Worm (Caenorhabditis elegans) whole organism, L1 larva: ENCODE measurements around the gene tiar-1.
A peak's percentile ranks its signal among the peaks of the same experiment; 100 is the strongest.
"Not testable (repeated sequence)": the region's sequence is repeated elsewhere in the genome, so short reads cannot be mapped to it uniquely, and the experiment has no call there.

Source experiments
- C16A3.4 ChIP-seq: fragments of 150-350 bp; optimal IDR thresholded peaks from 2 replicates; lab custom pipeline; 2014; ENCODE audit warnings: missing biosample characterization, missing genetic modification characterization
- C34B4.2 ChIP-seq: sonication (generic microtip); optimal IDR thresholded peaks from 2 replicates; lab custom pipeline; 2017; ENCODE audit warnings: mild to moderate bottlenecking, missing genetic modification characterization, missing compliant biosample characterization
- F16B12.6 ChIP-seq: fragments of 150-350 bp; optimal IDR thresholded peaks from 2 replicates; lab custom pipeline; 2014; ENCODE audit warnings: missing biosample characterization, missing genetic modification characterization
- alr-1 ChIP-seq: fragments of 200-800 bp; sonication (Bioruptor generic); optimal IDR thresholded peaks from 2 replicates; lab custom pipeline; 2018; ENCODE audit warnings: borderline replicate concordance, mild to moderate bottlenecking, missing genetic modification characterization, missing compliant biosample characterization
- blmp-1 ChIP-seq: fragments of 150-350 bp; optimal IDR thresholded peaks from 2 replicates; lab custom pipeline; 2014; ENCODE audit warnings: missing biosample characterization, missing genetic modification characterization
- ceh-82 ChIP-seq, 3 experiments: fragments of 150-350 bp in 1 of 3; sonication (generic microtip) in 2 of 3; optimal IDR thresholded peaks; 2 replicates each; lab custom pipeline; 2014 to 2017; ENCODE audit warnings: missing biosample characterization in 3 of 3, missing genetic modification characterization in 3 of 3
- ceh-90 ChIP-seq: sonication (generic microtip); optimal IDR thresholded peaks from 2 replicates; lab custom pipeline; 2016; ENCODE audit warnings: missing genetic modification characterization, missing compliant biosample characterization
- dpl-1 ChIP-seq, 3 experiments: fragments of 150-350 bp in 2 of 3; sonication (generic microtip) in 1 of 3; optimal IDR thresholded peaks; 2 replicates each; lab custom pipeline; 2014 to 2017; ENCODE audit warnings: missing biosample characterization in 3 of 3, missing genetic modification characterization in 3 of 3, missing genetic modification reagents in 3 of 3
- efl-1 ChIP-seq, 4 experiments: fragments of 150-350 bp; optimal IDR thresholded peaks in 3 of 4; peaks in 1 of 4; 1 replicate in 1 of 4; 2 replicates in 3 of 4; lab custom pipeline; 2014; ENCODE audit warnings: missing biosample characterization in 2 of 4, missing genetic modification characterization in 2 of 4, missing genetic modification reagents in 2 of 4
- efl-3 ChIP-seq: fragments of 200-800 bp; sonication (Bioruptor generic); optimal IDR thresholded peaks from 2 replicates; lab custom pipeline; 2018; ENCODE audit warnings: mild to moderate bottlenecking, missing genetic modification characterization, missing compliant biosample characterization
- elt-3 ChIP-seq, 6 experiments: fragments of 150-350 bp in 1 of 6; sonication (generic microtip); optimal IDR thresholded peaks; 2 replicates each; lab custom pipeline; 2017 to 2018; ENCODE audit warnings: missing biosample characterization in 6 of 6, missing genetic modification characterization in 6 of 6, inconsistent platforms in 1 of 6
- fkh-8 ChIP-seq: sonication (generic microtip); optimal IDR thresholded peaks from 2 replicates; lab custom pipeline; 2016; ENCODE audit warnings: mild to moderate bottlenecking, missing genetic modification characterization, missing compliant biosample characterization
- fos-1 ChIP-seq: fragments of 150-350 bp; optimal IDR thresholded peaks from 2 replicates; lab custom pipeline; 2014; ENCODE audit warnings: missing biosample characterization, missing genetic modification characterization
- irx-1 ChIP-seq: sonication (generic microtip); optimal IDR thresholded peaks from 2 replicates; lab custom pipeline; 2016; ENCODE audit warnings: missing genetic modification characterization, missing compliant biosample characterization
- isw-1 ChIP-seq: fragments of 200-800 bp; sonication (Bioruptor generic); IDR thresholded peaks from 2 replicates; pipeline ENCODE4 v1.3.6; 2022; ENCODE audit warnings: missing genetic modification characterization, missing compliant biosample characterization
- lin-13 ChIP-seq: fragments of 150-350 bp; optimal IDR thresholded peaks from 2 replicates; lab custom pipeline; 2014; ENCODE audit warnings: missing biosample characterization, missing genetic modification reagents, missing genetic modification characterization
- lin-14 ChIP-seq: fragments of 200-800 bp; sonication (Bioruptor generic); optimal IDR thresholded peaks from 2 replicates; lab custom pipeline; 2018; ENCODE audit warnings: mild to moderate bottlenecking, missing genetic modification characterization, moderate library complexity, missing compliant biosample characterization
- lin-15B ChIP-seq: fragments of 150-350 bp; sonication (generic microtip); optimal IDR thresholded peaks from 3 replicates; lab custom pipeline; 2014; ENCODE audit warnings: missing biosample characterization, missing genetic modification characterization
- lin-35 ChIP-seq, 2 experiments: fragments of 150-350 bp; optimal IDR thresholded peaks; 2 replicates each; lab custom pipeline; 2014; ENCODE audit warnings: missing biosample characterization in 2 of 2, missing genetic modification characterization in 2 of 2, missing genetic modification reagents in 2 of 2
- lir-3 ChIP-seq: sonication (generic microtip); optimal IDR thresholded peaks from 2 replicates; lab custom pipeline; 2016; ENCODE audit warnings: mild to moderate bottlenecking, missing genetic modification characterization, moderate library complexity, missing compliant biosample characterization; ENCODE audit not compliant: poor library complexity
- lsy-2 ChIP-seq, 2 experiments: fragments of 150-350 bp; optimal IDR thresholded peaks; 2 replicates each; lab custom pipeline; 2014; ENCODE audit warnings: missing biosample characterization in 2 of 2, missing genetic modification characterization in 2 of 2
- mdl-1 ChIP-seq, 2 experiments: fragments of 150-350 bp; optimal IDR thresholded peaks; 2 replicates each; lab custom pipeline; 2014 to 2017; ENCODE audit warnings: missing biosample characterization in 2 of 2, missing genetic modification characterization in 2 of 2, inconsistent platforms in 1 of 2
- mef-2 ChIP-seq: fragments of 150-350 bp; optimal IDR thresholded peaks from 2 replicates; lab custom pipeline; 2014; ENCODE audit warnings: missing biosample characterization, missing genetic modification characterization
- mep-1 ChIP-seq: fragments of 150-350 bp; optimal IDR thresholded peaks from 2 replicates; lab custom pipeline; 2014; ENCODE audit warnings: missing biosample characterization, missing genetic modification characterization
- nhr-19 ChIP-seq: fragments of 200-800 bp; sonication (Bioruptor generic); conservative IDR thresholded peaks from 2 replicates; pipeline ENCODE4 v1.3.6; 2022; ENCODE audit warnings: missing genetic modification characterization, missing compliant biosample characterization
- nhr-20 ChIP-seq: sonication (generic microtip); optimal IDR thresholded peaks from 2 replicates; lab custom pipeline; 2016; ENCODE audit warnings: mild to moderate bottlenecking, missing genetic modification characterization, missing compliant biosample characterization
- nhr-47 ChIP-seq: sonication (generic microtip); optimal IDR thresholded peaks from 2 replicates; lab custom pipeline; 2016; ENCODE audit warnings: mild to moderate bottlenecking, missing genetic modification characterization, moderate library complexity, missing compliant biosample characterization
- nhr-71 ChIP-seq: sonication (generic microtip); optimal IDR thresholded peaks from 2 replicates; lab custom pipeline; 2016; ENCODE audit warnings: mild to moderate bottlenecking, missing genetic modification characterization, moderate library complexity, missing compliant biosample characterization
- nhr-76 ChIP-seq: sonication (generic microtip); optimal IDR thresholded peaks from 2 replicates; lab custom pipeline; 2017; ENCODE audit warnings: missing biosample characterization, missing genetic modification characterization
- nhr-77 ChIP-seq: fragments of 150-350 bp; optimal IDR thresholded peaks from 2 replicates; lab custom pipeline; 2014; ENCODE audit warnings: missing biosample characterization, missing genetic modification characterization
- nhr-84 ChIP-seq: sonication (generic microtip); optimal IDR thresholded peaks from 2 replicates; lab custom pipeline; 2017; ENCODE audit warnings: missing biosample characterization, missing genetic modification characterization
- nhr-85 ChIP-seq: sonication (generic microtip); peaks from one replicate; lab custom pipeline; 2016; ENCODE audit warnings: missing genetic modification characterization, inconsistent platforms, missing compliant biosample characterization
- nhr-90 ChIP-seq: sonication (generic microtip); optimal IDR thresholded peaks from 2 replicates; lab custom pipeline; 2016; ENCODE audit warnings: mild to moderate bottlenecking, missing genetic modification characterization, missing compliant biosample characterization; ENCODE audit not compliant: poor library complexity
- rnt-1 ChIP-seq: sonication (generic microtip); optimal IDR thresholded peaks from 2 replicates; lab custom pipeline; 2016; ENCODE audit warnings: mild to moderate bottlenecking, missing genetic modification characterization, moderate library complexity, missing compliant biosample characterization
- skn-1 ChIP-seq: fragments of 150-350 bp; optimal IDR thresholded peaks from 2 replicates; lab custom pipeline; 2014; ENCODE audit warnings: missing biosample characterization, missing genetic modification characterization
- snpc-4 ChIP-seq: fragments of 150-350 bp; optimal IDR thresholded peaks from 2 replicates; lab custom pipeline; 2014; ENCODE audit warnings: missing biosample characterization, missing genetic modification characterization
- snu-23 ChIP-seq: sonication (generic microtip); optimal IDR thresholded peaks from 2 replicates; lab custom pipeline; 2016; ENCODE audit warnings: missing genetic modification characterization, missing compliant biosample characterization
- sox-4 ChIP-seq: sonication (generic microtip); optimal IDR thresholded peaks from 2 replicates; lab custom pipeline; 2016; ENCODE audit warnings: missing genetic modification characterization, missing compliant biosample characterization
- sup-37 ChIP-seq: fragments of 200-800 bp; sonication (Bioruptor generic); optimal IDR thresholded peaks from 2 replicates; lab custom pipeline; 2018; ENCODE audit warnings: mild to moderate bottlenecking, missing genetic modification characterization, missing compliant biosample characterization
- swsn-7 ChIP-seq: sonication (generic microtip); optimal IDR thresholded peaks from 2 replicates; lab custom pipeline; 2016; ENCODE audit warnings: missing genetic modification characterization, missing compliant biosample characterization
- tbx-2 ChIP-seq: sonication (generic microtip); optimal IDR thresholded peaks from 2 replicates; lab custom pipeline; 2016; ENCODE audit warnings: missing genetic modification characterization, missing compliant biosample characterization
- tlp-1 ChIP-seq: fragments of 150-350 bp; optimal IDR thresholded peaks from 2 replicates; lab custom pipeline; 2014; ENCODE audit warnings: missing biosample characterization, missing genetic modification characterization
- unc-130 ChIP-seq: fragments of 150-350 bp; optimal IDR thresholded peaks from 2 replicates; lab custom pipeline; 2017; ENCODE audit warnings: missing biosample characterization, missing genetic modification characterization, inconsistent platforms
- unc-86 ChIP-seq: sonication (generic microtip); optimal IDR thresholded peaks from 2 replicates; lab custom pipeline; 2016; ENCODE audit warnings: missing genetic modification characterization, missing compliant biosample characterization
- xbp-1 ChIP-seq: sonication (generic microtip); optimal IDR thresholded peaks from 2 replicates; lab custom pipeline; 2016; ENCODE audit warnings: missing genetic modification characterization, missing compliant biosample characterization
- zag-1 ChIP-seq: fragments of 150-350 bp; optimal IDR thresholded peaks from 2 replicates; lab custom pipeline; 2014; ENCODE audit warnings: missing biosample characterization, missing genetic modification characterization

tiar-1 gene

ce11 chrII:5714807-5715206 is at the start of gene tiar-1, which contains the start of gene lelo-4:
TSS of gene tiar-1 (minus strand) at chrII:5714823.
TSS of gene lelo-4 (plus strand) at chrII:5714924.
- peak; percentile 50 for TF ChIP-seq lin-13 (GFP tag; lab: Kevin White, UChicago)
- no peak for TF ChIP-seq zag-1
- TF ChIP-seq fkh-8 (tag; lab: Kevin White, UChicago): peak; percentile 44
- TF ChIP-seq elt-3 (tag; optimal IDR thresholded peaks at IDR 0.05; lab: Kevin White, UChicago): peak in 1 of 6 experiments; percentile 58
- no peak for TF ChIP-seq sup-37 (GFP tag; lab: Kevin White, UChicago)
- TF ChIP-seq blmp-1 (tag; lab: Kevin White, UChicago): peak; percentile 62
- peak in 2 of 3 experiments; percentile 32 to 69 for TF ChIP-seq ceh-82 (tag; optimal IDR thresholded peaks at IDR 0.05; lab: Kevin White, UChicago)
- peak; percentile 73 to 91 for TF ChIP-seq lsy-2 (tag; optimal IDR thresholded peaks at IDR 0.05; lab: Kevin White, UChicago)
- peak; percentile 85 to 94 (median 87) for TF ChIP-seq dpl-1 (GFP tag; optimal IDR thresholded peaks at IDR 0.05; lab: Kevin White, UChicago)
- TF ChIP-seq tlp-1: no peak
- TF ChIP-seq mdl-1 (tag; optimal IDR thresholded peaks at IDR 0.05; lab: Kevin White, UChicago): peak in 1 of 2 experiments; percentile 3
- peak; percentile 58 for TF ChIP-seq skn-1 (tag; lab: Kevin White, UChicago)
- TF ChIP-seq lin-14: peak; percentile 76
- peak; percentile 72 for TF ChIP-seq nhr-85
- TF ChIP-seq unc-86 (tag; lab: Kevin White, UChicago): peak; percentile 29
- TF ChIP-seq efl-1 (optimal IDR thresholded peaks at IDR 0.05; lab: Kevin White, UChicago): peak; percentile 24 to 91
- peak; percentile 90 to 98 for TF ChIP-seq efl-1 (GFP tag; optimal IDR thresholded peaks at IDR 0.05 in 1 of 2; lab: Kevin White, UChicago)
- TF ChIP-seq C16A3.4 (tag; lab: Kevin White, UChicago): peak; percentile 66
- TF ChIP-seq nhr-76 (tag; lab: Kevin White, UChicago): no peak
- TF ChIP-seq efl-3 (GFP tag; lab: Kevin White, UChicago): no peak
- peak; percentile 29 for TF ChIP-seq nhr-77
- TF ChIP-seq C34B4.2: no peak
- TF ChIP-seq snu-23: peak; percentile 76
- peak; percentile 60 for TF ChIP-seq fos-1
- TF ChIP-seq nhr-84 (tag; lab: Kevin White, UChicago): no peak
- TF ChIP-seq mep-1 (tag; lab: Kevin White, UChicago): peak; percentile 80
- peak; percentile 63 for TF ChIP-seq xbp-1
- TF ChIP-seq nhr-19: peak; percentile 50
- peak; percentile 50 for TF ChIP-seq isw-1 (GFP tag; lab: Robert Waterston, UW)
- TF ChIP-seq lir-3: peak; percentile 42
- TF ChIP-seq rnt-1 (tag; lab: Kevin White, UChicago): peak; percentile 74
- TF ChIP-seq nhr-20 (tag; lab: Kevin White, UChicago): peak; percentile 68
- TF ChIP-seq tbx-2: peak; percentile 57
- TF ChIP-seq F16B12.6 (tag; lab: Kevin White, UChicago): peak; percentile 57
- peak; percentile 42 for TF ChIP-seq nhr-47 (tag; lab: Kevin White, UChicago)
- peak; percentile 92 to 95 for TF ChIP-seq lin-35 (GFP tag; optimal IDR thresholded peaks at IDR 0.05; lab: Kevin White, UChicago)
- TF ChIP-seq swsn-7 (tag; lab: Kevin White, UChicago): peak; percentile 54
- TF ChIP-seq nhr-71 (tag; lab: Kevin White, UChicago): peak; percentile 73
- no peak for TF ChIP-seq irx-1
- peak; percentile 78 for TF ChIP-seq lin-15B (tag; lab: Kevin White, UChicago)
- peak; percentile 77 for TF ChIP-seq unc-130 (tag; lab: Kevin White, UChicago)
- no peak for TF ChIP-seq ceh-90 (tag; lab: Kevin White, UChicago)
- peak; percentile 45 for TF ChIP-seq snpc-4 (tag; lab: Kevin White, UChicago)
- TF ChIP-seq nhr-90 (tag; lab: Kevin White, UChicago): peak; percentile 19

- TF ChIP-seq mef-2, sox-4, alr-1 (tag; lab: Kevin White, UChicago): not testable (repeated sequence)
Observed at ce11 chrII:5757656-5758055, 43.0 kb upstream of the tiar-1 start, which contains the start of the genes F10C1.3 and F10C1.23. TSS of gene F10C1.3 (minus strand) at chrII:5757756. TSS of gene F10C1.23 (plus strand) at chrII:5758040.
